Worm (Caenorhabditis elegans) whole organism, young adult: ENCODE measurements around the gene inx-8.
A peak's percentile ranks its signal among the peaks of the same experiment; 100 is the strongest.

Experiments
- B0336.3 ChIP-seq: fragments of 200-800 bp; sonication (Bioruptor generic); IDR thresholded peaks from 2 replicates; pipeline ENCODE4 v1.3.6; 2022; ENCODE audit warnings: missing genetic modification characterization, missing compliant biosample characterization
- C17E4.6 ChIP-seq: fragments of 200-800 bp; sonication (Bioruptor generic); IDR thresholded peaks from 2 replicates; pipeline ENCODE4 v1.3.6; 2022; ENCODE audit warnings: missing genetic modification reagents, missing genetic modification characterization, missing compliant biosample characterization
- D2030.7 ChIP-seq: fragments of 200-800 bp; sonication (Bioruptor generic); IDR thresholded peaks from 2 replicates; pipeline ENCODE4 v1.3.6; 2022; ENCODE audit warnings: missing genetic modification reagents, missing genetic modification characterization, missing compliant biosample characterization
- F10E7.11 ChIP-seq: sonication (generic microtip); optimal IDR thresholded peaks from 2 replicates; lab custom pipeline; 2017; ENCODE audit warnings: mild to moderate bottlenecking, missing genetic modification characterization, moderate library complexity, missing compliant biosample characterization
- K11D2.4 ChIP-seq: fragments of 200-800 bp; sonication (Bioruptor generic); IDR thresholded peaks from 2 replicates; pipeline ENCODE4 v1.3.6; 2022; ENCODE audit warnings: missing genetic modification reagents, missing genetic modification characterization, missing compliant biosample characterization
- T07F8.4 ChIP-seq: sonication (generic microtip); optimal IDR thresholded peaks from 2 replicates; lab custom pipeline; 2016; ENCODE audit warnings: mild to moderate bottlenecking, missing genetic modification characterization, moderate library complexity, missing compliant biosample characterization
- T26A5.8 ChIP-seq: sonication (generic microtip); optimal IDR thresholded peaks from 2 replicates; lab custom pipeline; 2016; ENCODE audit warnings: missing genetic modification characterization, missing compliant biosample characterization
- Y67H2A.10 ChIP-seq: fragments of 200-800 bp; sonication (Bioruptor generic); conservative IDR thresholded peaks from 2 replicates; pipeline ENCODE4 v1.3.6; 2022; ENCODE audit warnings: missing genetic modification reagents, missing genetic modification characterization, missing compliant biosample characterization
- Y79H2A.3 ChIP-seq: fragments of 200-800 bp; sonication (Bioruptor generic); conservative IDR thresholded peaks from 2 replicates; pipeline ENCODE4 v1.3.6; 2022; ENCODE audit warnings: missing genetic modification reagents, missing genetic modification characterization, missing compliant biosample characterization
- ZK185.1 ChIP-seq: sonication (generic microtip); optimal IDR thresholded peaks from 2 replicates; lab custom pipeline; 2016; ENCODE audit warnings: mild to moderate bottlenecking, missing genetic modification characterization, missing compliant biosample characterization; ENCODE audit not compliant: poor library complexity, severe bottlenecking
- aptf-2 ChIP-seq: fragments of 200-800 bp; sonication (Bioruptor generic); conservative IDR thresholded peaks from 2 replicates; pipeline ENCODE4 v1.3.6; 2022; ENCODE audit warnings: missing genetic modification reagents, missing genetic modification characterization, missing compliant biosample characterization
- aptf-3 ChIP-seq: fragments of 200-800 bp; sonication (Bioruptor generic); IDR thresholded peaks from 2 replicates; pipeline ENCODE4 v1.3.6; 2022; ENCODE audit warnings: missing genetic modification characterization, missing compliant biosample characterization
- atf-7 ChIP-seq: sonication (generic microtip); optimal IDR thresholded peaks from 2 replicates; lab custom pipeline; 2017; ENCODE audit warnings: mild to moderate bottlenecking, missing genetic modification characterization, missing compliant biosample characterization
- attf-6 ChIP-seq: fragments of 200-800 bp; sonication (Bioruptor generic); IDR thresholded peaks from 2 replicates; pipeline ENCODE4 v1.3.6; 2022; ENCODE audit warnings: missing genetic modification reagents, missing genetic modification characterization, missing compliant biosample characterization
- ccch-3 ChIP-seq: fragments of 200-800 bp; sonication (Bioruptor generic); optimal IDR thresholded peaks from 2 replicates; lab custom pipeline; 2018; ENCODE audit warnings: mild to moderate bottlenecking, missing genetic modification characterization, missing compliant biosample characterization
- ceh-27 ChIP-seq: fragments of 200-800 bp; sonication (Bioruptor generic); optimal IDR thresholded peaks from 2 replicates; lab custom pipeline; 2018; ENCODE audit warnings: mild to moderate bottlenecking, missing genetic modification characterization, moderate library complexity, missing compliant biosample characterization
- ceh-58 ChIP-seq: fragments of 200-800 bp; sonication (Bioruptor generic); IDR thresholded peaks from 2 replicates; pipeline ENCODE4 v1.3.6; 2022; ENCODE audit warnings: missing genetic modification characterization, missing compliant biosample characterization
- chd-7 ChIP-seq: sonication (generic microtip); optimal IDR thresholded peaks from 2 replicates; lab custom pipeline; 2016; ENCODE audit warnings: mild to moderate bottlenecking, missing genetic modification characterization, moderate library complexity, missing compliant biosample characterization
- egl-44 ChIP-seq: fragments of 200-800 bp; sonication (Bioruptor generic); IDR thresholded peaks from 2 replicates; pipeline ENCODE4 v1.3.6; 2022; ENCODE audit warnings: missing genetic modification reagents, missing genetic modification characterization, missing compliant biosample characterization
- ekl-4 ChIP-seq: fragments of 200-800 bp; sonication (Bioruptor generic); IDR thresholded peaks from 2 replicates; pipeline ENCODE4 v1.3.6; 2022; ENCODE audit warnings: missing genetic modification reagents, missing genetic modification characterization, missing compliant biosample characterization
- hlh-12 ChIP-seq: sonication (generic microtip); optimal IDR thresholded peaks from 2 replicates; lab custom pipeline; 2016; ENCODE audit warnings: missing genetic modification characterization, missing compliant biosample characterization
- hlh-26 ChIP-seq: fragments of 200-800 bp; sonication (Bioruptor generic); conservative IDR thresholded peaks from 2 replicates; pipeline ENCODE4 v1.3.6; 2022; ENCODE audit warnings: missing genetic modification reagents, missing genetic modification characterization, missing compliant biosample characterization
- lag-1 ChIP-seq: fragments of 200-800 bp; sonication (Bioruptor generic); IDR thresholded peaks from 2 replicates; pipeline ENCODE4 v1.3.6; 2022; ENCODE audit warnings: missing genetic modification reagents, missing genetic modification characterization, missing compliant biosample characterization
- lin-26 ChIP-seq: fragments of 200-800 bp; sonication (Bioruptor generic); IDR thresholded peaks from 2 replicates; pipeline ENCODE4 v1.3.6; 2022; ENCODE audit warnings: missing genetic modification reagents, missing genetic modification characterization, missing compliant biosample characterization
- lin-35 ChIP-seq, 3 experiments: fragments of 150-350 bp in 2 of 3; sonication (generic microtip) in 1 of 3; optimal IDR thresholded peaks; 2 replicates each; lab custom pipeline; 2014 to 2018; ENCODE audit warnings: missing biosample characterization in 3 of 3, missing genetic modification characterization in 3 of 3, missing genetic modification reagents in 3 of 3
- lsl-1 ChIP-seq: fragments of 200-800 bp; sonication (Bioruptor generic); optimal IDR thresholded peaks from 2 replicates; lab custom pipeline; 2018; ENCODE audit warnings: mild to moderate bottlenecking, missing genetic modification characterization, moderate library complexity, missing compliant biosample characterization
- lsy-27 ChIP-seq: sonication (generic microtip); optimal IDR thresholded peaks from 2 replicates; lab custom pipeline; 2017; ENCODE audit warnings: missing genetic modification characterization, mild to moderate bottlenecking, missing compliant biosample characterization, antibody characterized with exemption, missing genotype, borderline replicate concordance; ENCODE audit not compliant: insufficient read depth
- madf-3 ChIP-seq: fragments of 200-800 bp; sonication (Bioruptor generic); IDR thresholded peaks from 2 replicates; pipeline ENCODE4 v1.3.6; 2022; ENCODE audit warnings: missing genetic modification reagents, missing genetic modification characterization, missing compliant biosample characterization
- mel-28 ChIP-seq: sonication (generic microtip); optimal IDR thresholded peaks from 2 replicates; lab custom pipeline; 2016; ENCODE audit warnings: borderline replicate concordance, mild to moderate bottlenecking, missing genetic modification characterization, missing compliant biosample characterization
- mxl-1 ChIP-seq: sonication (generic microtip); optimal IDR thresholded peaks from 2 replicates; lab custom pipeline; 2016; ENCODE audit warnings: missing genetic modification characterization, missing compliant biosample characterization
- nfya-1 ChIP-seq: sonication (generic microtip); optimal IDR thresholded peaks from 2 replicates; lab custom pipeline; 2017; ENCODE audit warnings: antibody characterized with exemption, missing compliant biosample characterization, missing genetic modification characterization, borderline replicate concordance; ENCODE audit not compliant: insufficient read depth
- nfyb-1 ChIP-seq: fragments of 200-800 bp; sonication (Bioruptor generic); IDR thresholded peaks from 2 replicates; pipeline ENCODE4 v1.3.6; 2022; ENCODE audit warnings: missing genetic modification reagents, missing genetic modification characterization, missing compliant biosample characterization
- nhr-120 ChIP-seq: fragments of 200-800 bp; sonication (Bioruptor generic); IDR thresholded peaks from 2 replicates; pipeline ENCODE4 v1.3.6; 2022; ENCODE audit warnings: missing genetic modification characterization, missing compliant biosample characterization
- rec-8 ChIP-seq, 2 experiments: sonication (generic microtip); optimal IDR thresholded peaks; 2 replicates each; lab custom pipeline; 2016; ENCODE audit warnings: mild to moderate bottlenecking in 2 of 2, missing genetic modification characterization in 2 of 2, missing genetic modification reagents in 2 of 2, missing genotype in 2 of 2, missing biosample characterization in 1 of 2, missing compliant biosample characterization in 1 of 2, moderate library complexity in 1 of 2
- rpc-1 ChIP-seq, 2 experiments: fragments of 150-350 bp in 1 of 2; sonication (generic microtip) in 1 of 2; optimal IDR thresholded peaks; 2 replicates each; lab custom pipeline; 2014 to 2018; ENCODE audit warnings: missing biosample characterization in 1 of 2, missing genetic modification characterization in 1 of 2, missing genetic modification reagents in 1 of 2, missing genotype in 1 of 2
- sdz-38 ChIP-seq: sonication (generic microtip); optimal IDR thresholded peaks from 2 replicates; lab custom pipeline; 2016; ENCODE audit warnings: missing genotype, missing genetic modification characterization, missing compliant biosample characterization
- snpc-1.1 ChIP-seq: sonication (generic microtip); optimal IDR thresholded peaks from 2 replicates; lab custom pipeline; 2017; ENCODE audit warnings: missing genetic modification characterization, mild to moderate bottlenecking, missing compliant biosample characterization, antibody characterized with exemption, moderate library complexity, missing genotype, missing genetic modification reagents; ENCODE audit not compliant: insufficient read depth
- snpc-1.3 ChIP-seq: sonication (generic microtip); optimal IDR thresholded peaks from 2 replicates; lab custom pipeline; 2017; ENCODE audit warnings: missing genetic modification characterization, mild to moderate bottlenecking, missing compliant biosample characterization, antibody characterized with exemption, moderate library complexity, missing genotype, missing genetic modification reagents; ENCODE audit not compliant: insufficient read depth
- snpc-3.4 ChIP-seq: sonication (generic microtip); optimal IDR thresholded peaks from 2 replicates; lab custom pipeline; 2017; ENCODE audit warnings: missing genetic modification characterization, mild to moderate bottlenecking, missing compliant biosample characterization, antibody characterized with exemption, moderate library complexity, missing genotype, missing genetic modification reagents
- snpc-4 ChIP-seq, 5 experiments: fragments of 150-350 bp in 1 of 5; sonication (generic microtip) in 4 of 5; optimal IDR thresholded peaks; 2 replicates each; lab custom pipeline; 2014 to 2018; ENCODE audit warnings: missing genetic modification characterization in 5 of 5, missing biosample characterization in 3 of 5, antibody characterized with exemption in 2 of 5, mild to moderate bottlenecking in 2 of 5, missing compliant biosample characterization in 2 of 5, missing genotype in 2 of 5, moderate library complexity in 2 of 5, missing genetic modification reagents in 1 of 5
- xnd-1 ChIP-seq: sonication (generic microtip); optimal IDR thresholded peaks from 2 replicates; lab custom pipeline; 2016; ENCODE audit warnings: missing genotype, missing genetic modification reagents, missing genetic modification characterization, missing compliant biosample characterization
- zfh-2 ChIP-seq: fragments of 200-800 bp; sonication (Bioruptor generic); conservative IDR thresholded peaks from 2 replicates; pipeline ENCODE4 v1.3.6; 2022; ENCODE audit warnings: missing genetic modification reagents, missing genetic modification characterization, missing compliant biosample characterization
- ztf-28 ChIP-seq: fragments of 200-800 bp; sonication (Bioruptor generic); IDR thresholded peaks from 2 replicates; pipeline ENCODE4 v1.3.6; 2022; ENCODE audit warnings: missing genetic modification reagents, missing genetic modification characterization, missing compliant biosample characterization
- ztf-6 ChIP-seq: fragments of 200-800 bp; sonication (Bioruptor generic); IDR thresholded peaks from 2 replicates; pipeline ENCODE4 v1.3.6; 2022; ENCODE audit warnings: missing genetic modification reagents, missing genetic modification characterization, missing compliant biosample characterization

inx-8 gene

ce11 chrIV:11635437-11636408 is 37.9 kb upstream of the inx-8 start, which contains the start of gene mars-1 (continued):
- TF ChIP-seq aptf-3 (GFP tag; lab: Robert Waterston, UW) (no peak), zfh-2 (GFP tag; lab: Robert Waterston, UW) (no peak), ztf-6 (GFP tag; lab: Robert Waterston, UW) (no peak), D2030.7 (0 out of 2 replicates have a peak, but pooled peaks have one; percentile 19), Y67H2A.10 (GFP tag; lab: Robert Waterston, UW) (no peak), ZK185.1 (tag; lab: Kevin White, UChicago) (no peak), ztf-28 (GFP tag; lab: Robert Waterston, UW) (no peak), Y79H2A.3 (GFP tag; lab: Robert Waterston, UW) (no peak), chd-7 (no peak), C17E4.6 (no peak), madf-3 (no peak), mel-28 (no peak), F10E7.11 (tag; lab: Kevin White, UChicago) (no peak), T07F8.4 (tag; lab: Kevin White, UChicago) (no peak), nhr-120 (GFP tag; lab: Robert Waterston, UW) (no peak), rec-8 (tag; optimal IDR thresholded peaks at IDR 0.05; lab: Kevin White, UChicago) (no peak), lsl-1 (peak; percentile 43), ccch-3 (GFP tag; lab: Kevin White, UChicago) (no peak), lin-35 (GFP tag; optimal IDR thresholded peaks at IDR 0.05; lab: Kevin White, UChicago) (peak in 1 of 3 experiments; percentile 23), lsy-27 (no peak), attf-6 (GFP tag; lab: Robert Waterston, UW) (no peak), snpc-3.4 (tag; lab: Kevin White, UChicago) (no peak), hlh-26 (GFP tag; lab: Robert Waterston, UW) (no peak), hlh-12 (tag; lab: Kevin White, UChicago) (no peak), ekl-4 (no peak), B0336.3 (GFP tag; lab: Robert Waterston, UW) (no peak), ceh-27 (GFP tag; lab: Kevin White, UChicago) (peak; percentile 8), lag-1 (GFP tag; lab: Robert Waterston, UW) (no peak), lin-26 (GFP tag; lab: Robert Waterston, UW) (no peak), T26A5.8 (tag; lab: Kevin White, UChicago) (no peak), egl-44 (GFP tag; lab: Robert Waterston, UW) (no peak), snpc-1.3 (tag; lab: Kevin White, UChicago) (no peak), aptf-2 (GFP tag; lab: Robert Waterston, UW) (no peak), rpc-1 (optimal IDR thresholded peaks at IDR 0.05; lab: Kevin White, UChicago) (no peak), rpc-1 (tag; optimal IDR thresholded peaks at IDR 0.05; lab: Kevin White, UChicago) (no peak), nfyb-1 (GFP tag; lab: Robert Waterston, UW) (0 out of 2 replicates have a peak, but pooled peaks have one; percentile 42), mxl-1 (tag; lab: Kevin White, UChicago) (no peak), snpc-4 (GFP tag; optimal IDR thresholded peaks at IDR 0.05; lab: Kevin White, UChicago) (no peak), snpc-4 (tag; optimal IDR thresholded peaks at IDR 0.05; lab: Kevin White, UChicago) (peak in 2 of 4 experiments; percentile 12 to 41), K11D2.4 (GFP tag; lab: Robert Waterston, UW) (0 out of 2 replicates have a peak, but pooled peaks have one; percentile 31), ceh-58 (GFP tag; lab: Robert Waterston, UW) (no peak), snpc-1.1 (no peak), atf-7 (tag; lab: Kevin White, UChicago) (no peak), sdz-38 (no peak), xnd-1 (tag; lab: Kevin White, UChicago) (no peak), nfya-1 (tag; lab: Kevin White, UChicago) (no peak)
